Worm (Caenorhabditis elegans) whole organism, young adult: Measurements from ENCODE around the gene jmjd-3.1.
"Not testable (repeated sequence)": the region's sequence is repeated elsewhere in the genome, so short reads cannot be mapped to it uniquely, and the experiment has no call there.

Experiments
- C06A6.2 ChIP-seq: fragments of 200-800 bp; sonication (Bioruptor generic); conservative IDR thresholded peaks from 2 replicates; pipeline ENCODE4 v1.3.6; 2022; ENCODE audit warnings: missing genetic modification characterization, missing compliant biosample characterization
- F49E8.2 ChIP-seq: sonication (generic microtip); optimal IDR thresholded peaks from 3 replicates; lab custom pipeline; 2017; ENCODE audit warnings: missing genetic modification characterization, mild to moderate bottlenecking, missing compliant biosample characterization, antibody characterized with exemption, moderate library complexity; ENCODE audit not compliant: insufficient read depth
- F52B5.7 ChIP-seq: sonication (generic microtip); optimal IDR thresholded peaks from 2 replicates; lab custom pipeline; 2016; ENCODE audit warnings: mild to moderate bottlenecking, missing genetic modification characterization, missing compliant biosample characterization
- F55B11.4 ChIP-seq: sonication (generic microtip); optimal IDR thresholded peaks from 2 replicates; lab custom pipeline; 2016; ENCODE audit warnings: missing compliant biosample characterization, missing genetic modification characterization, borderline replicate concordance; ENCODE audit not compliant: insufficient read depth
- F57C9.4 ChIP-seq: sonication (generic microtip); optimal IDR thresholded peaks from 2 replicates; lab custom pipeline; 2017; ENCODE audit warnings: mild to moderate bottlenecking, missing genetic modification characterization, missing compliant biosample characterization
- K11D2.4 ChIP-seq: fragments of 200-800 bp; sonication (Bioruptor generic); IDR thresholded peaks from 2 replicates; pipeline ENCODE4 v1.3.6; 2022; ENCODE audit warnings: missing genetic modification reagents, missing genetic modification characterization, missing compliant biosample characterization
- K12H6.12 ChIP-seq: fragments of 200-800 bp; sonication (Bioruptor generic); optimal IDR thresholded peaks from 2 replicates; lab custom pipeline; 2018; ENCODE audit warnings: mild to moderate bottlenecking, missing genetic modification characterization, missing compliant biosample characterization
- Y53F4B.3 ChIP-seq: fragments of 200-800 bp; sonication (Bioruptor generic); IDR thresholded peaks from 2 replicates; pipeline ENCODE4 v1.3.6; 2022; ENCODE audit warnings: missing genetic modification reagents, missing genetic modification characterization, missing compliant biosample characterization
- Y53G8AR.9 ChIP-seq: fragments of 200-800 bp; sonication (Bioruptor generic); conservative IDR thresholded peaks from 2 replicates; pipeline ENCODE4 v1.3.6; 2022; ENCODE audit warnings: missing genetic modification reagents, missing genetic modification characterization, missing compliant biosample characterization
- Y67H2A.10 ChIP-seq: fragments of 200-800 bp; sonication (Bioruptor generic); conservative IDR thresholded peaks from 2 replicates; pipeline ENCODE4 v1.3.6; 2022; ENCODE audit warnings: missing genetic modification reagents, missing genetic modification characterization, missing compliant biosample characterization
- atf-7 ChIP-seq: sonication (generic microtip); optimal IDR thresholded peaks from 2 replicates; lab custom pipeline; 2017; ENCODE audit warnings: mild to moderate bottlenecking, missing genetic modification characterization, missing compliant biosample characterization
- attf-6 ChIP-seq: fragments of 200-800 bp; sonication (Bioruptor generic); IDR thresholded peaks from 2 replicates; pipeline ENCODE4 v1.3.6; 2022; ENCODE audit warnings: missing genetic modification reagents, missing genetic modification characterization, missing compliant biosample characterization
- bed-1 ChIP-seq: fragments of 200-800 bp; sonication (Bioruptor generic); IDR thresholded peaks from 2 replicates; pipeline ENCODE4 v1.3.6; 2022; ENCODE audit warnings: missing genetic modification reagents, missing genetic modification characterization, missing compliant biosample characterization
- cebp-1 ChIP-seq, 2 experiments: fragments of 200-800 bp in 1 of 2; sonication (Bioruptor generic) in 1 of 2; sonication (generic microtip) in 1 of 2; IDR thresholded peaks in 1 of 2; optimal IDR thresholded peaks in 1 of 2; 2 replicates each; pipeline versions ENCODE4 v1.3.6 to Lab custom; 2017 to 2022; ENCODE audit warnings: missing compliant biosample characterization in 2 of 2, missing genetic modification characterization in 2 of 2, mild to moderate bottlenecking in 1 of 2, missing genetic modification reagents in 1 of 2, moderate library complexity in 1 of 2
- ceh-100 ChIP-seq: fragments of 200-800 bp; sonication (Bioruptor generic); IDR thresholded peaks from 2 replicates; pipeline ENCODE4 v1.3.6; 2022; ENCODE audit warnings: missing genetic modification reagents, missing genetic modification characterization, missing compliant biosample characterization
- ceh-27 ChIP-seq: fragments of 200-800 bp; sonication (Bioruptor generic); optimal IDR thresholded peaks from 2 replicates; lab custom pipeline; 2018; ENCODE audit warnings: mild to moderate bottlenecking, missing genetic modification characterization, moderate library complexity, missing compliant biosample characterization
- ceh-58 ChIP-seq: fragments of 200-800 bp; sonication (Bioruptor generic); IDR thresholded peaks from 2 replicates; pipeline ENCODE4 v1.3.6; 2022; ENCODE audit warnings: missing genetic modification characterization, missing compliant biosample characterization
- chd-7 ChIP-seq: sonication (generic microtip); optimal IDR thresholded peaks from 2 replicates; lab custom pipeline; 2016; ENCODE audit warnings: mild to moderate bottlenecking, missing genetic modification characterization, moderate library complexity, missing compliant biosample characterization
- die-1 ChIP-seq: sonication (generic microtip); optimal IDR thresholded peaks from 2 replicates; lab custom pipeline; 2016; ENCODE audit warnings: missing genotype, mild to moderate bottlenecking, missing genetic modification characterization, missing compliant biosample characterization
- egl-18 ChIP-seq: fragments of 200-800 bp; sonication (Bioruptor generic); IDR thresholded peaks from 2 replicates; pipeline ENCODE4 v1.3.6; 2022; ENCODE audit warnings: missing genetic modification reagents, missing genetic modification characterization, missing compliant biosample characterization
- egrh-3 ChIP-seq: fragments of 200-800 bp; sonication (Bioruptor generic); IDR thresholded peaks from 2 replicates; pipeline ENCODE4 v1.3.6; 2022; ENCODE audit warnings: missing genetic modification reagents, missing genetic modification characterization, missing compliant biosample characterization
- fkh-3 ChIP-seq: sonication (generic microtip); optimal IDR thresholded peaks from 2 replicates; lab custom pipeline; 2016; ENCODE audit warnings: mild to moderate bottlenecking, missing genetic modification characterization, missing compliant biosample characterization
- gei-17 ChIP-seq: fragments of 200-800 bp; sonication (Bioruptor generic); optimal IDR thresholded peaks from 2 replicates; lab custom pipeline; 2018; ENCODE audit warnings: mild to moderate bottlenecking, missing genetic modification characterization, missing compliant biosample characterization
- hlh-26 ChIP-seq: fragments of 200-800 bp; sonication (Bioruptor generic); conservative IDR thresholded peaks from 2 replicates; pipeline ENCODE4 v1.3.6; 2022; ENCODE audit warnings: missing genetic modification reagents, missing genetic modification characterization, missing compliant biosample characterization
- hrde-1 ChIP-seq: sonication (generic microtip); optimal IDR thresholded peaks from 2 replicates; lab custom pipeline; 2016; ENCODE audit warnings: missing genetic modification characterization, mild to moderate bottlenecking, missing compliant biosample characterization, moderate library complexity, missing genotype, missing genetic modification reagents, borderline replicate concordance
- lag-1 ChIP-seq: fragments of 200-800 bp; sonication (Bioruptor generic); IDR thresholded peaks from 2 replicates; pipeline ENCODE4 v1.3.6; 2022; ENCODE audit warnings: missing genetic modification reagents, missing genetic modification characterization, missing compliant biosample characterization
- lir-1 ChIP-seq: fragments of 200-800 bp; sonication (Bioruptor generic); conservative IDR thresholded peaks from 2 replicates; pipeline ENCODE4 v1.3.6; 2022; ENCODE audit warnings: missing genetic modification reagents, missing genetic modification characterization, missing compliant biosample characterization
- lsl-1 ChIP-seq: fragments of 200-800 bp; sonication (Bioruptor generic); optimal IDR thresholded peaks from 2 replicates; lab custom pipeline; 2018; ENCODE audit warnings: mild to moderate bottlenecking, missing genetic modification characterization, moderate library complexity, missing compliant biosample characterization
- lsy-27 ChIP-seq: sonication (generic microtip); optimal IDR thresholded peaks from 2 replicates; lab custom pipeline; 2017; ENCODE audit warnings: missing genetic modification characterization, mild to moderate bottlenecking, missing compliant biosample characterization, antibody characterized with exemption, missing genotype, borderline replicate concordance; ENCODE audit not compliant: insufficient read depth
- madf-3 ChIP-seq: fragments of 200-800 bp; sonication (Bioruptor generic); IDR thresholded peaks from 2 replicates; pipeline ENCODE4 v1.3.6; 2022; ENCODE audit warnings: missing genetic modification reagents, missing genetic modification characterization, missing compliant biosample characterization
- nhr-179 ChIP-seq: sonication (generic microtip); optimal IDR thresholded peaks from 2 replicates; lab custom pipeline; 2016; ENCODE audit warnings: mild to moderate bottlenecking, missing genetic modification characterization, missing compliant biosample characterization
- nhr-90 ChIP-seq: sonication (generic microtip); optimal IDR thresholded peaks from 2 replicates; lab custom pipeline; 2016; ENCODE audit warnings: missing genotype, mild to moderate bottlenecking, missing genetic modification characterization, missing compliant biosample characterization
- pbrm-1 ChIP-seq: fragments of 200-800 bp; sonication (Bioruptor generic); IDR thresholded peaks from 2 replicates; pipeline ENCODE4 v1.3.6; 2022; ENCODE audit warnings: missing genetic modification reagents, missing genetic modification characterization, missing compliant biosample characterization
- repo-1 ChIP-seq: sonication (generic microtip); optimal IDR thresholded peaks from 2 replicates; lab custom pipeline; 2017; ENCODE audit warnings: mild to moderate bottlenecking, missing genetic modification characterization, missing compliant biosample characterization
- sdz-38 ChIP-seq: sonication (generic microtip); optimal IDR thresholded peaks from 2 replicates; lab custom pipeline; 2016; ENCODE audit warnings: missing genotype, missing genetic modification characterization, missing compliant biosample characterization
- snpc-1.3 ChIP-seq: sonication (generic microtip); optimal IDR thresholded peaks from 2 replicates; lab custom pipeline; 2017; ENCODE audit warnings: missing genetic modification characterization, mild to moderate bottlenecking, missing compliant biosample characterization, antibody characterized with exemption, moderate library complexity, missing genotype, missing genetic modification reagents; ENCODE audit not compliant: insufficient read depth
- snpc-4 ChIP-seq, 5 experiments: fragments of 150-350 bp in 1 of 5; sonication (generic microtip) in 4 of 5; optimal IDR thresholded peaks; 2 replicates each; lab custom pipeline; 2014 to 2018; ENCODE audit warnings: missing genetic modification characterization in 5 of 5, missing biosample characterization in 3 of 5, antibody characterized with exemption in 2 of 5, mild to moderate bottlenecking in 2 of 5, missing compliant biosample characterization in 2 of 5, missing genotype in 2 of 5, moderate library complexity in 2 of 5, missing genetic modification reagents in 1 of 5
- tbp1 ChIP-seq: fragments of 200-800 bp; sonication (Bioruptor generic); optimal IDR thresholded peaks from 2 replicates; lab custom pipeline; 2018; ENCODE audit warnings: mild to moderate bottlenecking, missing genetic modification characterization, missing compliant biosample characterization
- unc-130 ChIP-seq: sonication (generic microtip); optimal IDR thresholded peaks from 2 replicates; lab custom pipeline; 2016; ENCODE audit warnings: missing genetic modification reagents, missing genetic modification characterization, missing compliant biosample characterization
- ztf-18 ChIP-seq: sonication (generic microtip); optimal IDR thresholded peaks from 2 replicates; lab custom pipeline; 2016; ENCODE audit warnings: missing genotype, mild to moderate bottlenecking, missing genetic modification characterization, missing compliant biosample characterization
- ztf-26 ChIP-seq: sonication (generic microtip); optimal IDR thresholded peaks from 2 replicates; lab custom pipeline; 2017; ENCODE audit warnings: missing genetic modification characterization, missing compliant biosample characterization

Gene jmjd-3.1

DNA sequence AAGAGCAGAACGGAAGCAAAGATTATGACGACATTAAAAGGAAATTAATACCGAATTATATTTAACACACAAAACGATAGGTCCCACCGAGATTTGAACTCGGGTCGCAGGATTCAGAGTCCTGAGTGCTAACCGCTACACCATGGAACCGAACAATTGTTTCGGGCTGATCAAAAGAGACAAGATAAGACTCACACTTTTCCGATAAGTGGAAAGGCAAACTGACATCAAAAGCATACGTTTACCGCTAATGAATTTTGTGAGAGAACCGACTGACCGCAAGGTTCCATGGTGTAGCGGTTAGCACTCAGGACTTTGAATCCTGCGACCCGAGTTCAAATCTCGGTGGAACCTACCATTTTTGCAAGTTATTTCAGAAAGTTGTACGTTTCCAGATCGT lies 37.9 kb downstream of the jmjd-3.1 start (continued):
- TF ChIP-seq chd-7 (peak; percentile 71), ztf-26 (peak; percentile 73), nhr-179 (tag; lab: Kevin White, UChicago) (peak; percentile 7), nhr-90 (tag; lab: Kevin White, UChicago) (peak; percentile 81), fkh-3 (no peak), F52B5.7 (tag; lab: Kevin White, UChicago) (peak; percentile 16), snpc-4 (GFP tag; optimal IDR thresholded peaks at IDR 0.05; lab: Kevin White, UChicago) (peak; percentile 47), snpc-4 (tag; optimal IDR thresholded peaks at IDR 0.05; lab: Kevin White, UChicago) (peak in 2 of 4 experiments; percentile 51 to 60), pbrm-1 (GFP tag; lab: Robert Waterston, UW) (peak; percentile 47; the same call in 1 of the 2 replicates), repo-1 (tag; lab: Kevin White, UChicago) (no peak), madf-3 (GFP tag; lab: Robert Waterston, UW) (no peak), die-1 (tag; lab: Kevin White, UChicago) (peak; percentile 72), C06A6.2 (GFP tag; lab: Robert Waterston, UW) (no peak), egl-18 (GFP tag; lab: Robert Waterston, UW) (no peak), F57C9.4 (tag; lab: Kevin White, UChicago) (no peak), hrde-1 (tag; lab: Kevin White, UChicago) (peak; percentile 53)
- TF ChIP-seq, all 124 proteins: peak for 53

DNA sequence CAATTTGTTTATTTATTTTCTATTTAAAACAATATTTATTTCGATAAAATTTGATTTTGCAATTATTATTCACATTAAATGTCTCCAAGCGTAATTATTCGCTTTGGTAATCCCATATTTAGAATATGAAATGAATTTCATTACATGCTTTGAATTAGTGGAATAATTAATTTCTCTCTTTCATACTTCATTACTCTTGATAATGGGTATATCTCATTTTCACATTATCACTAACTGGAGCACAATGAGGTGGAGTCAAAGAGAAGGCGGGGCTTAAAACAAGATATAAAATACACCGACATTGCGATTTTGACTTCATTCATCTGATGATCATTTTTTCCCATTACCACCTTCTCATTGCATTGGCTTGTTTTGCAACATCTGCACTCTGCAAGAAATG lies 39.8 kb downstream of the jmjd-3.1 start, which contains the start of gene K01A12.4:
Gene K01A12.4 (plus strand): TSS at position 301 of the 400 bp plus-strand sequence.
- TF ChIP-seq lsy-27; lir-1 (GFP tag; lab: Robert Waterston, UW); unc-130 (GFP tag; lab: Kevin White, UChicago): not testable (repeated sequence)

DNA sequence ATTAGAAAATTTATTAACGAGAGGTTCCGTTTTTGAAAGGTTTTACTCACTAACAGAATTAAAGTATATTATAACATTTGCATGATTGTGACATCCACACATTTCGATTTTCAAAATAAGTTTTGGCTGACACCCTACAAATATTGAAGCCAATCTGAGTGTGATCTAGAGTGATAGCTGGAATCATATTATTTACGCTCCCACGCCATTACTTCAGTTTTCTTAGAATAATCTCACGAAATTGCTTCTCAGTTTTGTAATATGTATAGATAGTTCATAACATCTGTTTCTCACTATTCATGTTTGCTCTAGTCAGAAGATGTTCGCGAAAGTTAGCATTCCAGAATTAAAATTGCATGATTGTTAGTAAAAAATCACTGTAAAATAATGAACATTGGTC lies 41.4 kb downstream of the jmjd-3.1 start:
- TF ChIP-seq die-1 (tag; lab: Kevin White, UChicago) (no peak), cebp-1 (GFP tag; IDR thresholded peaks at IDR 0.05; lab: Robert Waterston, UW) (no peak), cebp-1 (tag; optimal IDR thresholded peaks at IDR 0.05; lab: Kevin White, UChicago) (no peak), tbp1 (no peak), Y53F4B.3 (GFP tag; lab: Robert Waterston, UW) (no peak), K11D2.4 (GFP tag; lab: Robert Waterston, UW) (no peak), Y67H2A.10 (GFP tag; lab: Robert Waterston, UW) (no peak), hlh-26 (GFP tag; lab: Robert Waterston, UW) (no peak), ztf-26 (no peak), ceh-27 (GFP tag; lab: Kevin White, UChicago) (no peak), lsy-27 (no peak), chd-7 (no peak), sdz-38 (tag; lab: Kevin White, UChicago) (no peak)

DNA sequence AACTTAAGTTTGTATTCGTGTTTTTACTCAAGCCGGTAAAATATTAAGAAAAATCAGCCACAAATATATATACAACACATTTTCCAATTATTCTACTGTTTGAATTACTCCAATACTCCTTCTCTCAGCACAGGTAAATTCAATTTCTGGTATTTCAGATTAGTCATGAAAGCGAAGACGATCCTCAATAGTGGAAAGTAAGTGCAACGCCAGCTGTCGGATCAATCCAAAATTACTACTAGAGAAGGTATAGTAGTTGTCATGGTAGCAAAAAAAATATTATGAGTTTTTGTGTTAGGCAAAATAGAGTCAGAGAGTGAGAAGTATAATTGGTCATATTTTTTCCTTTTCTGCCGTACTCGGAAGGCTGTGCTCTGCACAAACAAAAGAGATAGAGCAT lies 42.2 kb downstream of the jmjd-3.1 start, which contains the start of gene K01A12.2:
Gene K01A12.2 (plus strand): TSS at position 301 of the 400 bp plus-strand sequence.
- TF ChIP-seq ceh-100 (GFP tag; lab: Robert Waterston, UW) (no peak), ceh-27 (GFP tag; lab: Kevin White, UChicago) (no peak), attf-6 (GFP tag; lab: Robert Waterston, UW) (no peak), snpc-1.3 (no peak), unc-130 (GFP tag; lab: Kevin White, UChicago) (no peak), lag-1 (GFP tag; lab: Robert Waterston, UW) (no peak), bed-1 (GFP tag; lab: Robert Waterston, UW) (no peak), atf-7 (no peak), lsy-27 (no peak), egrh-3 (GFP tag; lab: Robert Waterston, UW) (no peak), Y53G8AR.9 (no peak), nhr-90 (tag; lab: Kevin White, UChicago) (no peak), F55B11.4 (tag; lab: Kevin White, UChicago) (no peak), gei-17 (GFP tag; lab: Kevin White, UChicago) (no peak), F49E8.2 (tag; lab: Kevin White, UChicago) (no peak), K12H6.12 (tag; lab: Kevin White, UChicago) (no peak), egl-18 (GFP tag; lab: Robert Waterston, UW) (no peak), ceh-58 (GFP tag; lab: Robert Waterston, UW) (no peak), lsl-1 (GFP tag; lab: Kevin White, UChicago) (no peak), ztf-18 (tag; lab: Kevin White, UChicago) (no peak)
